Worm (Caenorhabditis elegans): Measurements from ENCODE around the gene VZK822L.2.

DNA sequence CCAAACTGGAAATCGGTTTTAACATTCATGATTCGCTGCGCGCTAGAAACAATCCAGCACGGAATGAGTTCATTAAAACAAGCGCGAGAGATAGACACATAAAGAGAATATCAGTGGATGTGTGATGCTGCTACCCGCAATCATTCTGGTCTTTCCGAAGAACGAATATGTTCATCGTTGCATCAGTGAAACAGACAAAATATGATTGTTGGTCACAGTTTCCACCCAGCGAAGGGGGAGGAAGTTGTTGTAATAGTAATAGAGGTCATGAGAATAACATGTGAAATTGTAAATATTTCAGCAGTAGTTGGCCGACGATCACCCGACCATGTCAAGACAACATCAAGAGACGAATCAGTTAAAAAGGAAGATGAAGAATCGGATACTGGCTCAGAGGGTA lies 10.6 kb upstream of the VZK822L.2 start:
- TF ChIP-seq fkh-10 (GFP tag; optimal IDR thresholded peaks at IDR 0.05) = no peak
- no peak for TF ChIP-seq nhr-77 (tag; optimal IDR thresholded peaks at IDR 0.05)
- TF ChIP-seq ama-1 (optimal IDR thresholded peaks at IDR 0.05) = no peak
- TF ChIP-seq snpc-4 (tag; optimal IDR thresholded peaks at IDR 0.05) = no peak
- TF ChIP-seq nhr-76 (tag; optimal IDR thresholded peaks at IDR 0.05) = no peak
- no peak for TF ChIP-seq ztf-4 (tag; optimal IDR thresholded peaks at IDR 0.05)
- no peak for TF ChIP-seq pax-3 (tag; optimal IDR thresholded peaks at IDR 0.05)
- TF ChIP-seq unc-30 (tag; optimal IDR thresholded peaks at IDR 0.05) = no peak
- TF ChIP-seq skn-1 (tag; optimal IDR thresholded peaks at IDR 0.05) = no peak
- no peak for TF ChIP-seq nhr-12 (tag; optimal IDR thresholded peaks at IDR 0.05)
